Worm (Caenorhabditis elegans) whole organism, early embryonic: ENCODE measurements around the gene aldo-1.

Experiments used
- B0310.2 ChIP-seq: sonication (generic microtip); optimal IDR thresholded peaks from 2 replicates; lab custom pipeline; 2016; ENCODE audit warnings: mild to moderate bottlenecking, missing genetic modification characterization, missing compliant biosample characterization
- F13C5.2 ChIP-seq: sonication (generic microtip); optimal IDR thresholded peaks from 2 replicates; lab custom pipeline; 2017; ENCODE audit warnings: mild to moderate bottlenecking, missing genetic modification characterization, inconsistent platforms, missing compliant biosample characterization
- aly-1 ChIP-seq: sonication (generic microtip); optimal IDR thresholded peaks from 2 replicates; lab custom pipeline; 2016; ENCODE audit warnings: missing genetic modification characterization, missing compliant biosample characterization
- ama-1 ChIP-seq: fragments of 150-350 bp; optimal IDR thresholded peaks from 2 replicates; lab custom pipeline; 2014
- ceh-13 ChIP-seq: fragments of 200-800 bp; sonication (Bioruptor generic); optimal IDR thresholded peaks from 2 replicates; lab custom pipeline; 2018; ENCODE audit warnings: mild to moderate bottlenecking, missing genetic modification characterization, missing compliant biosample characterization
- ceh-36 ChIP-seq: sonication (generic microtip); optimal IDR thresholded peaks from 2 replicates; lab custom pipeline; 2016; ENCODE audit warnings: missing genetic modification characterization, inconsistent platforms, missing compliant biosample characterization
- ets-7 ChIP-seq: sonication (generic microtip); optimal IDR thresholded peaks from 2 replicates; lab custom pipeline; 2016; ENCODE audit warnings: missing genotype, missing genetic modification characterization, missing compliant biosample characterization
- flt-1 ChIP-seq: fragments of 200-800 bp; sonication (Bioruptor generic); IDR thresholded peaks from 2 replicates; pipeline ENCODE4 v1.3.6; 2022; ENCODE audit warnings: missing genetic modification characterization, missing compliant biosample characterization
- hmbx-1 ChIP-seq: sonication (generic microtip); optimal IDR thresholded peaks from 2 replicates; lab custom pipeline; 2016; ENCODE audit warnings: mild to moderate bottlenecking, missing genetic modification characterization, missing compliant biosample characterization
- hmg-4 ChIP-seq: fragments of 200-800 bp; sonication (Bioruptor generic); optimal IDR thresholded peaks from 2 replicates; lab custom pipeline; 2018; ENCODE audit warnings: mild to moderate bottlenecking, missing genetic modification characterization, missing compliant biosample characterization
- hnd-1 ChIP-seq: sonication (generic microtip); optimal IDR thresholded peaks from 2 replicates; lab custom pipeline; 2016; ENCODE audit warnings: missing genetic modification characterization, missing compliant biosample characterization
- pes-1 ChIP-seq: fragments of 200-800 bp; sonication (Bioruptor generic); IDR thresholded peaks from 2 replicates; pipeline ENCODE4 v1.3.6; 2022; ENCODE audit warnings: missing genetic modification reagents, missing genetic modification characterization, missing compliant biosample characterization
- scrt-1 ChIP-seq: fragments of 200-800 bp; sonication (Bioruptor generic); IDR thresholded peaks from 2 replicates; pipeline ENCODE4 v1.3.6; 2022; ENCODE audit warnings: missing genetic modification characterization, missing compliant biosample characterization
- sea-1 ChIP-seq: fragments of 200-800 bp; sonication (Bioruptor generic); conservative IDR thresholded peaks from 2 replicates; pipeline ENCODE4 v1.3.6; 2022; ENCODE audit warnings: missing genetic modification characterization, missing compliant biosample characterization
- tbx-11 ChIP-seq: fragments of 200-800 bp; sonication (Bioruptor generic); IDR thresholded peaks from 2 replicates; pipeline ENCODE4 v1.3.6; 2022; ENCODE audit warnings: missing genetic modification characterization, missing compliant biosample characterization
- tbx-37 ChIP-seq: fragments of 200-800 bp; sonication (Bioruptor generic); conservative IDR thresholded peaks from 2 replicates; pipeline ENCODE4 v1.3.6; 2022; ENCODE audit warnings: missing genetic modification reagents, missing genetic modification characterization, missing compliant biosample characterization
- tra-4 ChIP-seq: sonication (generic microtip); optimal IDR thresholded peaks from 2 replicates; lab custom pipeline; 2017; ENCODE audit warnings: missing genetic modification characterization, missing compliant biosample characterization

aldo-1 gene

ce11 chrIII:13563000-13563522 is 1.7 kb downstream of the aldo-1 start, which contains the start of gene T05D4.2:
Gene T05D4.2, minus strand, starts transcription at chrIII:13563082.
- no peak for TF ChIP-seq hmg-4
- no peak for TF ChIP-seq scrt-1
- no peak for TF ChIP-seq ceh-36
- no peak for TF ChIP-seq tbx-11
- TF ChIP-seq ets-7 (tag; lab: Kevin White, UChicago), result no peak
- no peak for TF ChIP-seq aly-1 (tag; lab: Kevin White, UChicago)
- no peak for TF ChIP-seq ceh-13

- TF ChIP-seq flt-1 (GFP tag; lab: Robert Waterston, UW) (no peak), scrt-1 (no peak), tbx-11 (no peak), tra-4 (no peak), hmg-4 (no peak), ets-7 (tag; lab: Kevin White, UChicago) (no peak), B0310.2 (tag; lab: Kevin White, UChicago) (no peak), pes-1 (GFP tag; lab: Robert Waterston, UW) (no peak), hnd-1 (tag; lab: Kevin White, UChicago) (no peak), ceh-36 (no peak), hmbx-1 (tag; lab: Kevin White, UChicago) (no peak), F13C5.2 (tag; lab: Kevin White, UChicago) (no peak), aly-1 (tag; lab: Kevin White, UChicago) (no peak), ama-1 (lab: Kevin White, UChicago) (no peak), tbx-37 (no peak), ceh-13 (no peak), sea-1 (GFP tag; lab: Robert Waterston, UW) (no peak)
Measured at ce11 chrIII:13561233-13561632, 3.5 kb downstream of the aldo-1 start.

- TF ChIP-seq hnd-1 (tag; lab: Kevin White, UChicago) (no peak), tbx-37 (no peak), hmbx-1 (tag; lab: Kevin White, UChicago) (no peak), F13C5.2 (tag; lab: Kevin White, UChicago) (no peak), ceh-13 (no peak), B0310.2 (tag; lab: Kevin White, UChicago) (no peak), ets-7 (tag; lab: Kevin White, UChicago) (no peak), ama-1 (lab: Kevin White, UChicago) (no peak), scrt-1 (no peak), sea-1 (GFP tag; lab: Robert Waterston, UW) (no peak), aly-1 (tag; lab: Kevin White, UChicago) (no peak), tra-4 (no peak), ceh-36 (no peak)
Measured at ce11 chrIII:13560715-13561114, 4.0 kb downstream of the aldo-1 start.

- no peak for TF ChIP-seq tbx-37
- no peak for TF ChIP-seq B0310.2 (tag; lab: Kevin White, UChicago)
- no peak for TF ChIP-seq sea-1 (GFP tag; lab: Robert Waterston, UW)
- TF ChIP-seq ceh-36, result no peak
- no peak for TF ChIP-seq tbx-11
- TF ChIP-seq ama-1 (lab: Kevin White, UChicago), result no peak
- no peak for TF ChIP-seq aly-1 (tag; lab: Kevin White, UChicago)
- TF ChIP-seq hmg-4, result no peak
- no peak for TF ChIP-seq ets-7 (tag; lab: Kevin White, UChicago)
Measured at ce11 chrIII:13556039-13556438, 8.7 kb downstream of the aldo-1 start.

- TF ChIP-seq pes-1 (GFP tag; lab: Robert Waterston, UW) (no peak), B0310.2 (tag; lab: Kevin White, UChicago) (no peak)
Measured at ce11 chrIII:13555234-13555633, 9.5 kb downstream of the aldo-1 start, which contains the start of gene scav-2. Gene scav-2, minus strand, starts transcription at chrIII:13555334.

DNA sequence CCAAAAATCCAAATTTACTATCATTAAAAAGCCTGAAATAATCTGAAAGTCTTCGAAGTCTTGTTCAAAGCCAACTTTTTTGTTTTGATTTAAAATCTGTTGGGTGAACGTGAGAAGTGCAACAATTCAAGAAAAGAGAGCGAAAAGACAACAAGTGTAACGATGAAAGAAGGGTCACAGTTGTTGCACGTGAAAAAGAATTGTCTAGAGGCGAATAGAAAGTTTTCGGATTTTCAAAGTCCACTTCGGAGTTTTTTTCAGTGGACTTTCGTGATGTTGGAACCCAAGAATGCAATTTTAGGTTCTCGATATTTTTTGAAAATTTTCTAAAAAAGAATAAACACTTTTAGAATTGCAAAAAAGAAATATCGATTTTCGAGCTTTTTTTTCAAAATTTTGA is 14.8 kb downstream of the aldo-1 start:
- TF ChIP-seq flt-1 (GFP tag; lab: Robert Waterston, UW) (no peak), hnd-1 (tag; lab: Kevin White, UChicago) (no peak)

DNA sequence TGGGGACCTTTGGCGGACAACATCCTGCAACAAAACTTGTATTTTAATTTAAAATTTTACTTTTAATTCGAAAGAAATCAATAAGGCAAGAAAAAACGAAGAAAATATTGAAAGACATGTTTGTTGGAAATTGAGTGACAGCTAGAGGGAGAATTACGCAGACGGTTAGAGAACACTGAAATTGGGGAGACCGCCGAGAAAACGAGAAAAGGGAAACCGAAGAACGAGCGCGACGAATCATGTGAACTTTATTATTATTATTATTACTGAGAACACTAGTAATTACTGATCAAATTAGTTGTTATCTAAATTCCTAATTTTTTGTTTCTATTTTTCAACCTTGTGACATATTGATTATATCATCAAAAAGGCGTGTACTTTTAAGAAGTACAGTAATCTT is 15.8 kb downstream of the aldo-1 start, which contains the start of gene mmad-1:
TSS of gene mmad-1 (minus strand) at position 24 of the 400 bp plus-strand sequence.
- TF ChIP-seq sea-1 (GFP tag; lab: Robert Waterston, UW), result no peak
- TF ChIP-seq aly-1 (tag; lab: Kevin White, UChicago), result no peak
- no peak for TF ChIP-seq B0310.2 (tag; lab: Kevin White, UChicago)
- no peak for TF ChIP-seq hmbx-1 (tag; lab: Kevin White, UChicago)
- TF ChIP-seq F13C5.2 (tag; lab: Kevin White, UChicago), result no peak
- no peak for TF ChIP-seq ets-7 (tag; lab: Kevin White, UChicago)
- no peak for TF ChIP-seq flt-1 (GFP tag; lab: Robert Waterston, UW)
- TF ChIP-seq ceh-13, result no peak
- TF ChIP-seq pes-1 (GFP tag; lab: Robert Waterston, UW), result no peak

DNA sequence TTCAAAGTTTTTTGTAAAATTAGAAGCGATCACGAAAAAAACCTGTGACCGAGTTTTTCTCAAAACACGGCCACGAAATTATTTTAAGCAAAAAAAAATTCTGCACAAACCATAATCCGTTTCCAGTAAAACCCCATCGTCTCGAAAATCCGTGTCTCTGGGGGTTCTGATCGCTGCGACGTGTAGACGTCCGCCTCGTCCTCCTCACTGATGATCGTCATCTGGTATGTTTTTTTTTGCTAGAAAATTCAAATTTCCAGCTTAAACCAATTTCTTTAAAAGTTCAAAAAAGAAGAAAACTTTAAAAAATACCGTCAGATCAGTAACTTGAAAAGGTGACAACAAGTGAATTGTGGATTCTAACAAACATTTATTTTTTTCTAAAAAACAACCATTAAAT is 18.2 kb downstream of the aldo-1 start, which contains the start of gene Y76A2B.4:
TSS of gene Y76A2B.4 (minus strand) at position 241 of the 400 bp plus-strand sequence.
- no peak for TF ChIP-seq ama-1 (lab: Kevin White, UChicago)
- no peak for TF ChIP-seq tbx-37
- TF ChIP-seq aly-1 (tag; lab: Kevin White, UChicago), result no peak
- no peak for TF ChIP-seq F13C5.2 (tag; lab: Kevin White, UChicago)
- TF ChIP-seq ceh-36, result no peak
- no peak for TF ChIP-seq ceh-13

- TF ChIP-seq scrt-1 (no peak), B0310.2 (tag; lab: Kevin White, UChicago) (no peak), ceh-36 (no peak), ceh-13 (no peak), flt-1 (GFP tag; lab: Robert Waterston, UW) (no peak), hmg-4 (no peak), hnd-1 (tag; lab: Kevin White, UChicago) (no peak), pes-1 (GFP tag; lab: Robert Waterston, UW) (no peak), aly-1 (tag; lab: Kevin White, UChicago) (no peak), ama-1 (lab: Kevin White, UChicago) (no peak), F13C5.2 (tag; lab: Kevin White, UChicago) (no peak), tra-4 (no peak), tbx-11 (no peak), hmbx-1 (tag; lab: Kevin White, UChicago) (no peak), ets-7 (tag; lab: Kevin White, UChicago) (no peak), tbx-37 (no peak), sea-1 (GFP tag; lab: Robert Waterston, UW) (no peak)
Measured at ce11 chrIII:13544593-13544992, 20.1 kb downstream of the aldo-1 start.
